Worm (Caenorhabditis elegans) whole organism, L4 larva: Measurements from ENCODE around the gene T04A8.13.
"Not testable (repeated sequence)": the region's sequence is repeated elsewhere in the genome, so short reads cannot be mapped to it uniquely, and the experiment has no call there.

Source experiments
- D1046.2 ChIP-seq: fragments of 200-800 bp; sonication (Bioruptor generic); IDR thresholded peaks from 2 replicates; pipeline ENCODE4 v1.3.6; 2022; ENCODE audit warnings: missing genetic modification characterization, missing compliant biosample characterization
- F26F4.8 ChIP-seq: fragments of 200-800 bp; sonication (Bioruptor generic); conservative IDR thresholded peaks from 2 replicates; pipeline ENCODE4 v1.3.6; 2022; ENCODE audit warnings: missing genetic modification characterization, missing compliant biosample characterization
- F37D6.2 ChIP-seq: sonication (generic microtip); optimal IDR thresholded peaks from 2 replicates; lab custom pipeline; 2016; ENCODE audit warnings: mild to moderate bottlenecking, missing genetic modification characterization, missing compliant biosample characterization
- F49E8.2 ChIP-seq: sonication (generic microtip); optimal IDR thresholded peaks from 2 replicates; lab custom pipeline; 2016; ENCODE audit warnings: missing compliant biosample characterization, mild to moderate bottlenecking, missing genetic modification characterization, borderline replicate concordance
- T20F7.1 ChIP-seq: fragments of 200-800 bp; sonication (Bioruptor generic); optimal IDR thresholded peaks from 2 replicates; lab custom pipeline; 2018; ENCODE audit warnings: mild to moderate bottlenecking, missing genetic modification characterization, missing compliant biosample characterization
- Y5F2A.4 ChIP-seq: fragments of 200-800 bp; sonication (Bioruptor generic); optimal IDR thresholded peaks from 2 replicates; lab custom pipeline; 2018; ENCODE audit warnings: mild to moderate bottlenecking, missing genetic modification characterization, missing compliant biosample characterization
- ZK546.5 ChIP-seq, 2 experiments: sonication (generic microtip); optimal IDR thresholded peaks; 2 replicates each; lab custom pipeline; 2017; ENCODE audit warnings: missing biosample characterization in 2 of 2, missing genetic modification characterization in 2 of 2
- ama-1 ChIP-seq: fragments of 150-350 bp; optimal IDR thresholded peaks from 2 replicates; lab custom pipeline; 2014; ENCODE audit warnings: inconsistent platforms, mixed read lengths
- arid-1 ChIP-seq: fragments of 200-800 bp; sonication (Bioruptor generic); conservative IDR thresholded peaks from 2 replicates; pipeline ENCODE4 v1.3.6; 2022; ENCODE audit warnings: missing genetic modification reagents, missing genetic modification characterization, missing compliant biosample characterization
- ceh-28 ChIP-seq: fragments of 150-350 bp; optimal IDR thresholded peaks from 2 replicates; lab custom pipeline; 2014; ENCODE audit warnings: missing biosample characterization, missing genetic modification reagents, missing genetic modification characterization
- cey-2 ChIP-seq: sonication (generic microtip); optimal IDR thresholded peaks from 3 replicates; lab custom pipeline; 2017; ENCODE audit warnings: missing genetic modification characterization, mild to moderate bottlenecking, missing compliant biosample characterization, antibody characterized with exemption, borderline replicate concordance; ENCODE audit not compliant: insufficient read depth
- ctbp-1 ChIP-seq: fragments of 200-800 bp; sonication (Bioruptor generic); IDR thresholded peaks from 2 replicates; pipeline ENCODE4 v1.3.6; 2022; ENCODE audit warnings: missing genetic modification reagents, missing genetic modification characterization, missing compliant biosample characterization
- daf-19 ChIP-seq: fragments of 200-800 bp; sonication (Bioruptor generic); conservative IDR thresholded peaks from 2 replicates; pipeline ENCODE4 v1.3.6; 2022; ENCODE audit warnings: missing genetic modification characterization, missing compliant biosample characterization
- daf-8 ChIP-seq: fragments of 200-800 bp; sonication (Bioruptor generic); IDR thresholded peaks from 2 replicates; pipeline ENCODE4 v1.3.6; 2022; ENCODE audit warnings: missing genetic modification characterization, missing compliant biosample characterization
- fos-1 ChIP-seq: fragments of 150-350 bp; optimal IDR thresholded peaks from 2 replicates; lab custom pipeline; 2014; ENCODE audit warnings: missing biosample characterization, missing genetic modification characterization
- gei-8 ChIP-seq: fragments of 200-800 bp; sonication (Bioruptor generic); optimal IDR thresholded peaks from 2 replicates; lab custom pipeline; 2018; ENCODE audit warnings: mild to moderate bottlenecking, missing genetic modification characterization, missing compliant biosample characterization
- hif-1 ChIP-seq, 2 experiments: sonication (generic microtip); optimal IDR thresholded peaks; 2 replicates each; lab custom pipeline; 2016 to 2017; ENCODE audit warnings: missing compliant biosample characterization in 2 of 2, missing genetic modification characterization in 2 of 2, missing genetic modification reagents in 2 of 2, missing genotype in 2 of 2, mild to moderate bottlenecking in 1 of 2
- hlh-11 ChIP-seq: fragments of 200-800 bp; sonication (Bioruptor generic); optimal IDR thresholded peaks from 2 replicates; lab custom pipeline; 2018; ENCODE audit warnings: mild to moderate bottlenecking, missing genetic modification characterization, missing compliant biosample characterization
- hlh-30 ChIP-seq: sonication (generic microtip); optimal IDR thresholded peaks from 2 replicates; lab custom pipeline; 2017; ENCODE audit warnings: antibody characterized with exemption, mild to moderate bottlenecking, missing genetic modification characterization, missing compliant biosample characterization; ENCODE audit not compliant: insufficient read depth
- jun-1 ChIP-seq: fragments of 150-350 bp; optimal IDR thresholded peaks from 2 replicates; lab custom pipeline; 2014; ENCODE audit warnings: missing biosample characterization, missing genetic modification reagents, missing genetic modification characterization
- lin-1 ChIP-seq: fragments of 200-800 bp; sonication (Bioruptor generic); IDR thresholded peaks from 2 replicates; pipeline ENCODE4 v1.3.6; 2022; ENCODE audit warnings: missing genetic modification reagents, missing genetic modification characterization, missing compliant biosample characterization
- lin-29 ChIP-seq: fragments of 200-800 bp; sonication (Bioruptor generic); IDR thresholded peaks from 2 replicates; pipeline ENCODE4 v1.3.6; 2022; ENCODE audit warnings: missing genetic modification reagents, missing genetic modification characterization, missing compliant biosample characterization
- madf-9 ChIP-seq: fragments of 200-800 bp; sonication (Bioruptor generic); conservative IDR thresholded peaks from 2 replicates; pipeline ENCODE4 v1.3.6; 2022; ENCODE audit warnings: missing genetic modification reagents, missing genetic modification characterization, missing compliant biosample characterization
- mep-1 ChIP-seq: fragments of 150-350 bp; sonication (generic microtip); optimal IDR thresholded peaks from 3 replicates; lab custom pipeline; 2014; ENCODE audit warnings: missing biosample characterization, missing genetic modification characterization
- mxl-2 ChIP-seq: fragments of 200-800 bp; sonication (Bioruptor generic); conservative IDR thresholded peaks from 2 replicates; pipeline ENCODE4 v1.3.6; 2022; ENCODE audit warnings: missing genetic modification reagents, missing genetic modification characterization, missing compliant biosample characterization
- mxl-3 ChIP-seq: fragments of 200-800 bp; sonication (Bioruptor generic); optimal IDR thresholded peaks from 2 replicates; lab custom pipeline; 2018; ENCODE audit warnings: mild to moderate bottlenecking, missing genetic modification characterization, missing compliant biosample characterization
- nhr-11 ChIP-seq: fragments of 150-350 bp; optimal IDR thresholded peaks from 2 replicates; lab custom pipeline; 2014; ENCODE audit warnings: missing biosample characterization, missing genetic modification characterization
- nhr-111 ChIP-seq: fragments of 200-800 bp; sonication (Bioruptor generic); optimal IDR thresholded peaks from 2 replicates; lab custom pipeline; 2018; ENCODE audit warnings: mild to moderate bottlenecking, missing genetic modification characterization, missing compliant biosample characterization
- nhr-28 ChIP-seq: fragments of 150-350 bp; optimal IDR thresholded peaks from 2 replicates; lab custom pipeline; 2014; ENCODE audit warnings: missing biosample characterization, missing genetic modification characterization
- nhr-76 ChIP-seq: fragments of 150-350 bp; optimal IDR thresholded peaks from 2 replicates; lab custom pipeline; 2014; ENCODE audit warnings: missing biosample characterization, missing genetic modification characterization
- pha-4 ChIP-seq, 2 experiments: fragments of 150-350 bp in 1 of 2; fragments of 200-800 bp in 1 of 2; sonication (Bioruptor generic) in 1 of 2; IDR thresholded peaks in 1 of 2; optimal IDR thresholded peaks in 1 of 2; 2 replicates each; pipeline versions ENCODE4 v1.3.6 to Lab custom; 2014 to 2022; ENCODE audit warnings: missing genetic modification characterization in 2 of 2, missing genetic modification reagents in 2 of 2, missing biosample characterization in 1 of 2, missing compliant biosample characterization in 1 of 2
- php-3 ChIP-seq: fragments of 200-800 bp; sonication (Bioruptor generic); IDR thresholded peaks from 2 replicates; pipeline ENCODE4 v1.3.6; 2022; ENCODE audit warnings: missing genetic modification reagents, missing genetic modification characterization, missing compliant biosample characterization
- pqm-1 ChIP-seq: sonication (generic microtip); optimal IDR thresholded peaks from 2 replicates; lab custom pipeline; 2017; ENCODE audit warnings: missing biosample characterization, missing genetic modification characterization
- saeg-2 ChIP-seq: fragments of 200-800 bp; sonication (Bioruptor generic); IDR thresholded peaks from 2 replicates; pipeline ENCODE4 v1.3.6; 2022; ENCODE audit warnings: missing genetic modification reagents, missing genetic modification characterization, missing compliant biosample characterization
- set-16 ChIP-seq: fragments of 200-800 bp; sonication (Bioruptor generic); IDR thresholded peaks from 2 replicates; pipeline ENCODE4 v1.3.6; 2022; ENCODE audit warnings: missing genetic modification reagents, missing genetic modification characterization, missing compliant biosample characterization
- unc-39 ChIP-seq: sonication (generic microtip); optimal IDR thresholded peaks from 2 replicates; lab custom pipeline; 2017; ENCODE audit warnings: missing biosample characterization, missing genetic modification characterization
- unc-62 ChIP-seq, 3 experiments: fragments of 150-350 bp in 1 of 3; sonication (generic microtip); optimal IDR thresholded peaks in 2 of 3; peaks in 1 of 3; 1 replicate in 1 of 3; 2 replicates in 2 of 3; lab custom pipeline; 2014 to 2017; ENCODE audit warnings: missing biosample characterization in 3 of 3, missing genetic modification characterization in 3 of 3, missing genetic modification reagents in 3 of 3, missing genotype in 1 of 3
- zip-11 ChIP-seq: fragments of 200-800 bp; sonication (Bioruptor generic); IDR thresholded peaks from 2 replicates; pipeline ENCODE4 v1.3.6; 2022; ENCODE audit warnings: missing genetic modification characterization, missing compliant biosample characterization

Gene T04A8.13

DNA sequence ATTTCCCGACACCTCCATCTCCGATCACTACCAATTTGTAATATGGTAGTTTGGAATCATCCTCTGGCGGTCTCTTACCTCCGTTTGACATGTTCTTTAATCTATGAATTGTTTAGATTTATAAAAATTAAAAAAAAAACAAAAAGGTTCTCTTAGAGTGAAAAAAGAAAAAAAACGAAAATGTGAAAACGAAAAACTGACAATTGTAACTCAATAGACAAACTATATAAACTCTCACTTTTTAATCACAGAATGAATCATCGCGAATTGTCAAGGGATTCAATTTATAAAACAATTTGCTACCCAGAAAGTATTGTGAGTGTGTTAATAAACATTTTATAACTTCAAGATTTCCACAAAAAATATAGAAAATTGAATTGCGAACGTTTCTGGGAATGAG is 33.2 kb downstream of the T04A8.13 start, which contains the start of gene ras-2:
Gene ras-2 (minus strand): TSS at position 101 of the 400 bp plus-strand sequence.
- TF ChIP-seq pha-4 (GFP tag; IDR thresholded peaks at IDR 0.05; lab: Robert Waterston, UW) (no peak), pha-4 (tag; optimal IDR thresholded peaks at IDR 0.05; lab: Kevin White, UChicago) (no peak), saeg-2 (GFP tag; lab: Robert Waterston, UW) (no peak)

DNA sequence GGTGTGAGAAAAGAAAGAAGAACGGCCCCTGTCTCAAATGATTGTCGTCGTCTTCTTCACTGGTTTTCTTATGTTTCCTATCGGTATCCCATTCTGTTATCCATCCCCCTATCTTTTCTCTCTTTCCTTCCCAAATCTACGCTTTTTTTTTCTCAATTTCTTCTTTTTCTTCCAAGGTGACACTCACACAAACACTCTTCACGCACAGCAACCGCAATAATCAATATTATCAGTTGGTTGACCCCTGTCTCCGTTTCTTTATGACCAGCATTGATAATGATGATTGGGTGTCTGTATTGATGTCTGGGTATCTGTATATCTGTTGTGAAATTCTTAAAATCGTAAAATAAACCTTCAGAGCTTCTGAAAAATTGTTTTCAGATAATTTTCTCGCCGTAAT is 34.0 kb downstream of the T04A8.13 start:
- peak; percentile 26 for TF ChIP-seq mxl-3 (GFP tag; lab: Kevin White, UChicago)
- no peak for TF ChIP-seq set-16 (GFP tag; lab: Robert Waterston, UW)
- peak; percentile 25 for TF ChIP-seq pqm-1 (tag; lab: Kevin White, UChicago)
- peak; percentile 29 for TF ChIP-seq nhr-11 (tag; lab: Kevin White, UChicago)
- no peak for TF ChIP-seq zip-11 (GFP tag; lab: Robert Waterston, UW)
- TF ChIP-seq hlh-30: peak; percentile 2
- TF ChIP-seq hlh-11: peak; percentile 68
- TF ChIP-seq ctbp-1 (GFP tag; lab: Robert Waterston, UW): no peak
- no peak for TF ChIP-seq daf-8 (GFP tag; lab: Robert Waterston, UW)
- TF ChIP-seq unc-62 (GFP tag; optimal IDR thresholded peaks at IDR 0.05 in 1 of 2; lab: Kevin White, UChicago): peak in 1 of 2 experiments; percentile 7
- no peak for TF ChIP-seq unc-62 (tag; optimal IDR thresholded peaks at IDR 0.05; lab: Kevin White, UChicago)
- no peak for TF ChIP-seq fos-1 (tag; lab: Kevin White, UChicago)
- TF ChIP-seq nhr-111 (GFP tag; lab: Kevin White, UChicago): no peak
- TF ChIP-seq Y5F2A.4 (GFP tag; lab: Kevin White, UChicago): no peak
- TF ChIP-seq nhr-28 (tag; lab: Kevin White, UChicago): peak; percentile 33
- TF ChIP-seq hif-1 (tag; optimal IDR thresholded peaks at IDR 0.05; lab: Kevin White, UChicago): no peak
- no peak for TF ChIP-seq unc-39 (tag; lab: Kevin White, UChicago)
- no peak for TF ChIP-seq jun-1
- TF ChIP-seq mxl-2: no peak
- no peak for TF ChIP-seq D1046.2

DNA sequence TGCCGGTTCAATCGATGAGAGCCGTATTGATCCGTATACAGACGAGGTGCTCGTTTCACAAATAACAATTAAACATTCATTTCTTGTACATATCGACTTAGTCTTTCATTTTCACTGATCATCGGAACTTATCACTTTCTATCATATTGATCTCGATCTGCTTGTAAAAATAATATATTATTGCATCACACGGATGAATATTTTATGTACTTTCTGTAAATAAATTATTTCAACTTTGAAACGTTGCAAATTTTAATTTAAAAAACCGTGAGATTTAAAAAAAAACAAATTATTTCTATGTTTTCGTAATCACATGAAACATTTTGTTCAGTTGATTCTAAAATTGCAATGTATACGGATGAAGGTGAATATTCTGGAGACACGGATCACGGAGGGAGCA is 35.8 kb downstream of the T04A8.13 start, which contains the start of gene twk-6:
Gene twk-6 (plus strand): TSS at position 301 of the 400 bp plus-strand sequence.
- TF ChIP-seq D1046.2; ama-1 (lab: Kevin White, UChicago); madf-9 (GFP tag; lab: Robert Waterston, UW): not testable (repeated sequence)

DNA sequence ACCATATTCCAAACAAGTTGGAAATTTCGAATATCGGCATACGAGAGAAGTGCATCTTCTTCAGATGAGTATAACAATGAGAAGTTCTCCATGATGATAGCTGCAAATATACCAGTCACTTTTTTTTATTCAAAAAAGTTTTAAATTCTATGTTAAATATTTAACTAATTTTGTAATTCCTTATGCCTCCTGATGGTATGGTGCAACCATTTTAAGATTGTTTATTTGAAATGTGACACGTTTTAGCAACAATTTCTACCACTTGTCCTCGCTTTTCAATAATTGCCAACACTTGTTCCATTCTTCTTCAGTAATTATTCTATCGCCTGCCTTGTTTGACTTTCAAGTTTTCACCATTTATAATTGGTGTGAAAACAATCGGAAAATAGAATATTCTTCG is 39.2 kb downstream of the T04A8.13 start, which contains the start of gene F17C8.6:
Gene F17C8.6 (minus strand): TSS at position 101 of the 400 bp plus-strand sequence.
- TF ChIP-seq F26F4.8 (GFP tag; lab: Robert Waterston, UW) (no peak), fos-1 (tag; lab: Kevin White, UChicago) (no peak), lin-29 (GFP tag; lab: Robert Waterston, UW) (no peak), T20F7.1 (GFP tag; lab: Kevin White, UChicago) (no peak), gei-8 (GFP tag; lab: Kevin White, UChicago) (no peak), nhr-76 (no peak), php-3 (GFP tag; lab: Robert Waterston, UW) (no peak), saeg-2 (GFP tag; lab: Robert Waterston, UW) (no peak), F37D6.2 (tag; lab: Kevin White, UChicago) (no peak), mep-1 (no peak), daf-8 (GFP tag; lab: Robert Waterston, UW) (no peak), cey-2 (tag; lab: Kevin White, UChicago) (no peak), ceh-28 (no peak), ZK546.5 (tag; optimal IDR thresholded peaks at IDR 0.05; lab: Kevin White, UChicago) (no peak), daf-19 (GFP tag; lab: Robert Waterston, UW) (no peak), arid-1 (GFP tag; lab: Robert Waterston, UW) (no peak), lin-1 (GFP tag; lab: Robert Waterston, UW) (no peak), F49E8.2 (no peak)
